Fruit fly (Drosophila melanogaster) Kc167 (cell line): ENCODE results near the gene GstZ2.

ENCODE experiments used
- Myc ChIP-seq: fragments of >200 bp; optimal IDR thresholded peaks from 2 replicates; lab custom pipeline; 2017; ENCODE audit warnings: missing external identifiers
- Sin3A ChIP-seq: fragments of >200 bp; optimal IDR thresholded peaks from 2 replicates; lab custom pipeline; 2018; ENCODE audit warnings: missing external identifiers
- h ChIP-seq: fragments of >200 bp; optimal IDR thresholded peaks from 3 replicates; lab custom pipeline; 2018; ENCODE audit warnings: missing external identifiers
- insv ChIP-seq: fragments of >200 bp; optimal IDR thresholded peaks from 3 replicates; lab custom pipeline; 2018; ENCODE audit warnings: missing external identifiers
- psq ChIP-seq: fragments of >200 bp; optimal IDR thresholded peaks from 2 replicates; lab custom pipeline; 2017; ENCODE audit warnings: missing external identifiers
- ttk ChIP-seq: sonication (Bioruptor generic); optimal IDR thresholded peaks from 2 replicates; lab custom pipeline; 2017; ENCODE audit warnings: missing external identifiers

Gene GstZ2

dm6 chr3R:9408069-9408468 is 52.4 kb downstream of the GstZ2 start, which contains the start of gene CG44261:
Gene CG44261 (minus strand): TSS chr3R:9408169.
- TF ChIP-seq psq (lab: Kevin White, UChicago) (no peak), ttk (no peak), Sin3A (lab: Kevin White, UChicago) (no peak), h (lab: Kevin White, UChicago) (no peak), insv (lab: Kevin White, UChicago) (no peak), Myc (lab: Kevin White, UChicago) (no peak)
